Worm (Caenorhabditis elegans) whole organism, L4 larva: ENCODE data around the gene igdb-1.

Experiments
- Y5F2A.4 ChIP-seq: fragments of 200-800 bp; sonication (Bioruptor generic); optimal IDR thresholded peaks from 2 replicates; lab custom pipeline; 2018; ENCODE audit warnings: mild to moderate bottlenecking, missing genetic modification characterization, missing compliant biosample characterization
- ceh-32 ChIP-seq: sonication (generic microtip); optimal IDR thresholded peaks from 2 replicates; lab custom pipeline; 2016; ENCODE audit warnings: mild to moderate bottlenecking, missing genetic modification characterization, missing compliant biosample characterization; ENCODE audit not compliant: poor library complexity
- dmd-9 ChIP-seq: fragments of 200-800 bp; sonication (Bioruptor generic); IDR thresholded peaks from 2 replicates; pipeline ENCODE4 v1.3.6; 2022; ENCODE audit warnings: missing genetic modification reagents, missing genetic modification characterization, missing compliant biosample characterization
- lir-3 ChIP-seq: sonication (generic microtip); optimal IDR thresholded peaks from 2 replicates; lab custom pipeline; 2016; ENCODE audit warnings: mild to moderate bottlenecking, missing genetic modification characterization, missing compliant biosample characterization
- nhr-77 ChIP-seq: fragments of 150-350 bp; optimal IDR thresholded peaks from 2 replicates; lab custom pipeline; 2014; ENCODE audit warnings: missing biosample characterization, missing genetic modification characterization
- vab-7 ChIP-seq: fragments of 200-800 bp; sonication (Bioruptor generic); IDR thresholded peaks from 2 replicates; pipeline ENCODE4 v1.3.6; 2022; ENCODE audit warnings: missing genetic modification reagents, missing genetic modification characterization, missing compliant biosample characterization
- zip-11 ChIP-seq: fragments of 200-800 bp; sonication (Bioruptor generic); IDR thresholded peaks from 2 replicates; pipeline ENCODE4 v1.3.6; 2022; ENCODE audit warnings: missing genetic modification characterization, missing compliant biosample characterization

DNA sequence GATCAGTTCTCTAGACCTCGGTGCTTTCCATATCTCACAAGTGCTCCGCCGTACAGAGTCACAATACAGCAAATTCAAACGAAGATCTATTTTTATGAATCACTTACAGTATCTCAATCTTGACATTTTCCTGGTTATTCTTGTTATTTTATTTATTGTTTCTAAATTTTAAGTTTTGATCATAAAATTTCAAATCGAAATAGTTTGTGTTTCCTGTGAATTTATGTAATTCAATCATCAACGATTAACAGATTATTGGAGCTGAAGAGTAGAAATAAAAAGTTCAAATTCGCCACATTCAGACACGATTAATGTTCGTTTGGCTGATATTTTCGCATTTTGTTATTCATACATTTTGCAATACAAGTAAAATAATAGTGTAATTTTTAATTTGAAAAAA, 46.5 kb upstream of the igdb-1 start, which contains the start of gene clec-184:
- TF ChIP-seq zip-11 (GFP tag; lab: Robert Waterston, UW) = no peak
- no peak for TF ChIP-seq dmd-9 (GFP tag; lab: Robert Waterston, UW)
- no peak for TF ChIP-seq ceh-32
- no peak for TF ChIP-seq vab-7
- TF ChIP-seq lir-3 (tag; lab: Kevin White, UChicago) = no peak
- TF ChIP-seq nhr-77 = no peak
- TF ChIP-seq Y5F2A.4 (GFP tag; lab: Kevin White, UChicago) = no peak
